Fruit fly (Drosophila melanogaster) whole organism, embryonic: Measurements from ENCODE around the gene CG15155.

Source experiments
- BtbVII ChIP-seq: fragments of 200-800 bp; sonication (Bioruptor generic); optimal IDR thresholded peaks from 3 replicates; lab custom pipeline; 2017; ENCODE audit warnings: missing biosample characterization, mild to moderate bottlenecking, missing genetic modification characterization
- CG10462 ChIP-seq: fragments of 200-800 bp; sonication (Bioruptor generic); optimal IDR thresholded peaks from 2 replicates; lab custom pipeline; 2016; ENCODE audit warnings: missing biosample characterization, missing genetic modification characterization
- CG10565 ChIP-seq: fragments of 200-800 bp; sonication (Bioruptor generic); optimal IDR thresholded peaks from 3 replicates; lab custom pipeline; 2016; ENCODE audit warnings: missing biosample characterization, mild to moderate bottlenecking, missing genetic modification characterization
- CG10979 ChIP-seq: fragments of 200-800 bp; sonication (Bioruptor generic); optimal IDR thresholded peaks from 2 replicates; lab custom pipeline; 2018; ENCODE audit warnings: missing biosample characterization, mild to moderate bottlenecking, missing genetic modification characterization, moderate library complexity
- CG11247 ChIP-seq: fragments of 200-800 bp; sonication (Bioruptor generic); IDR thresholded peaks from 2 replicates; pipeline ENCODE4 v1.3.6; 2022; ENCODE audit warnings: missing biosample characterization, missing genetic modification characterization
- CG11398 ChIP-seq: fragments of 200-800 bp; sonication (Bioruptor generic); optimal IDR thresholded peaks from 2 replicates; lab custom pipeline; 2016; ENCODE audit warnings: missing biosample characterization, missing genetic modification characterization
- CG11723 ChIP-seq: fragments of 200-800 bp; sonication (Bioruptor generic); optimal IDR thresholded peaks from 2 replicates; lab custom pipeline; 2017; ENCODE audit warnings: missing biosample characterization, mild to moderate bottlenecking, missing genetic modification characterization
- CG12155 ChIP-seq: fragments of 200-800 bp; sonication (Bioruptor generic); optimal IDR thresholded peaks from 3 replicates; lab custom pipeline; 2016; ENCODE audit warnings: missing biosample characterization, missing genetic modification characterization
- CG12236 ChIP-seq: fragments of 200-800 bp; sonication (Bioruptor generic); optimal IDR thresholded peaks from 2 replicates; lab custom pipeline; 2016; ENCODE audit warnings: missing biosample characterization, missing genetic modification characterization
- CG13123 ChIP-seq: fragments of 200-800 bp; sonication (Bioruptor generic); optimal IDR thresholded peaks from 2 replicates; lab custom pipeline; 2016; ENCODE audit warnings: missing biosample characterization, missing genetic modification characterization
- CG15479 ChIP-seq: fragments of 200-800 bp; sonication (Bioruptor generic); optimal IDR thresholded peaks from 3 replicates; lab custom pipeline; 2019; ENCODE audit warnings: missing biosample characterization, mild to moderate bottlenecking, missing genetic modification characterization, moderate library complexity
- CG1647 ChIP-seq: fragments of 200-800 bp; sonication (Bioruptor generic); optimal IDR thresholded peaks from 3 replicates; lab custom pipeline; 2016; ENCODE audit warnings: missing biosample characterization, missing genetic modification characterization
- CG16813 ChIP-seq: fragments of 200-800 bp; sonication (Bioruptor generic); IDR thresholded peaks from 3 replicates; pipeline ENCODE4 v1.3.6; 2022; ENCODE audit warnings: missing biosample characterization, missing genetic modification characterization; ENCODE audit not compliant: partially characterized antibody
- CG16815 ChIP-seq: fragments of 200-800 bp; sonication (Bioruptor generic); optimal IDR thresholded peaks from 3 replicates; lab custom pipeline; 2017; ENCODE audit warnings: missing biosample characterization, mild to moderate bottlenecking, missing genetic modification characterization
- CG18619 ChIP-seq: fragments of 200-800 bp; sonication (Bioruptor generic); optimal IDR thresholded peaks from 3 replicates; lab custom pipeline; 2017; ENCODE audit warnings: missing biosample characterization, mild to moderate bottlenecking, missing genetic modification characterization
- CG33213 ChIP-seq: fragments of 200-800 bp; sonication (Bioruptor generic); optimal IDR thresholded peaks from 3 replicates; lab custom pipeline; 2016; ENCODE audit warnings: missing biosample characterization, missing genetic modification characterization
- CG6791 ChIP-seq: fragments of 200-800 bp; sonication (Bioruptor generic); IDR thresholded peaks from 3 replicates; pipeline ENCODE4 v1.3.6; 2022; ENCODE audit warnings: missing biosample characterization, missing genetic modification characterization; ENCODE audit not compliant: partially characterized antibody
- CG6813 ChIP-seq: fragments of 200-800 bp; sonication (Bioruptor generic); optimal IDR thresholded peaks from 2 replicates; lab custom pipeline; 2017; ENCODE audit warnings: missing biosample characterization, missing genetic modification characterization, mild to moderate bottlenecking, moderate library complexity, missing genetic modification reagents
- CG8478 ChIP-seq: fragments of >200 bp; optimal IDR thresholded peaks from 2 replicates; lab custom pipeline; 2018
- CG9727 ChIP-seq: fragments of 200-800 bp; sonication (Bioruptor generic); optimal IDR thresholded peaks from 3 replicates; lab custom pipeline; 2017; ENCODE audit warnings: missing biosample characterization, mild to moderate bottlenecking, missing genetic modification characterization
- Camta ChIP-seq: fragments of 200-800 bp; sonication (Bioruptor generic); optimal IDR thresholded peaks from 2 replicates; lab custom pipeline; 2016; ENCODE audit warnings: missing biosample characterization, missing genetic modification characterization
- Fer2 ChIP-seq: fragments of 200-800 bp; sonication (Bioruptor generic); optimal IDR thresholded peaks from 2 replicates; lab custom pipeline; 2018; ENCODE audit warnings: missing biosample characterization, mild to moderate bottlenecking, missing genetic modification characterization, moderate library complexity
- Gug ChIP-seq: fragments of 200-800 bp; sonication (Bioruptor generic); IDR thresholded peaks from 4 replicates; pipeline ENCODE4 v1.3.6; 2022; ENCODE audit warnings: missing biosample characterization, missing genetic modification characterization
- Jarid2 ChIP-seq: fragments of 200-800 bp; sonication (Bioruptor generic); optimal IDR thresholded peaks from 3 replicates; lab custom pipeline; 2017; ENCODE audit warnings: mild to moderate bottlenecking, missing biosample characterization, missing genetic modification reagents, missing genetic modification characterization
- Mes4 ChIP-seq: fragments of 200-800 bp; sonication (Bioruptor generic); optimal IDR thresholded peaks from 2 replicates; lab custom pipeline; 2016; ENCODE audit warnings: missing biosample characterization, missing genetic modification characterization
- NK7.1 ChIP-seq: fragments of 200-800 bp; sonication (Bioruptor generic); optimal IDR thresholded peaks from 3 replicates; lab custom pipeline; 2016; ENCODE audit warnings: missing biosample characterization, missing genetic modification characterization
- Rfx ChIP-seq: fragments of 200-800 bp; sonication (Bioruptor generic); IDR thresholded peaks from 2 replicates; pipeline ENCODE4 v1.3.6; 2022; ENCODE audit warnings: missing biosample characterization, missing genetic modification characterization
- Sry-β ChIP-seq: fragments of 200-800 bp; sonication (Bioruptor generic); optimal IDR thresholded peaks from 2 replicates; lab custom pipeline; 2018; ENCODE audit warnings: missing biosample characterization, mild to moderate bottlenecking, missing genetic modification characterization, moderate library complexity
- ase ChIP-seq: fragments of 200-800 bp; sonication (Bioruptor generic); IDR thresholded peaks from 3 replicates; pipeline ENCODE4 v1.3.6; 2022; ENCODE audit warnings: missing biosample characterization, missing genetic modification characterization
- chif ChIP-seq, 2 experiments: fragments of 200-800 bp; sonication (Bioruptor generic); optimal IDR thresholded peaks; 3 replicates each; lab custom pipeline; 2016; ENCODE audit warnings: missing biosample characterization in 2 of 2, missing genetic modification characterization in 2 of 2
- corto ChIP-seq: fragments of 200-800 bp; sonication (Bioruptor generic); optimal IDR thresholded peaks from 2 replicates; lab custom pipeline; 2016; ENCODE audit warnings: missing biosample characterization, mild to moderate bottlenecking, missing genetic modification characterization, moderate library complexity
- cwo ChIP-seq: fragments of 200-800 bp; sonication (Bioruptor generic); optimal IDR thresholded peaks from 3 replicates; lab custom pipeline; 2017; ENCODE audit warnings: missing biosample characterization, missing genetic modification characterization, mild to moderate bottlenecking, moderate library complexity, missing genetic modification reagents
- dm ChIP-seq: fragments of 200-800 bp; sonication (Bioruptor generic); optimal IDR thresholded peaks from 3 replicates; lab custom pipeline; 2016; ENCODE audit warnings: missing biosample characterization, missing genetic modification characterization
- eyg ChIP-seq: fragments of 200-800 bp; sonication (Bioruptor generic); optimal IDR thresholded peaks from 3 replicates; lab custom pipeline; 2016; ENCODE audit warnings: missing biosample characterization, missing genetic modification characterization
- fu2 ChIP-seq: fragments of 200-800 bp; sonication (Bioruptor generic); optimal IDR thresholded peaks from 2 replicates; lab custom pipeline; 2016; ENCODE audit warnings: missing biosample characterization, missing genetic modification characterization
- gsb ChIP-seq: fragments of 200-800 bp; sonication (Bioruptor generic); IDR thresholded peaks from 2 replicates; pipeline ENCODE4 v1.3.6; 2022; ENCODE audit warnings: missing biosample characterization, missing genetic modification characterization
- h ChIP-seq: fragments of >200 bp; optimal IDR thresholded peaks from 2 replicates; lab custom pipeline; 2017
- jing ChIP-seq: fragments of 200-800 bp; sonication (Bioruptor generic); optimal IDR thresholded peaks from 2 replicates; lab custom pipeline; 2018; ENCODE audit warnings: missing biosample characterization, mild to moderate bottlenecking, missing genetic modification characterization
- kah ChIP-seq: fragments of 200-800 bp; sonication (Bioruptor generic); optimal IDR thresholded peaks from 2 replicates; lab custom pipeline; 2018; ENCODE audit warnings: missing biosample characterization, mild to moderate bottlenecking, missing genetic modification characterization
- lilli ChIP-seq: fragments of 200-800 bp; sonication (Bioruptor generic); optimal IDR thresholded peaks from 3 replicates; lab custom pipeline; 2016; ENCODE audit warnings: missing biosample characterization, missing genetic modification characterization
- luna ChIP-seq: fragments of 200-800 bp; sonication (Bioruptor generic); optimal IDR thresholded peaks from 2 replicates; lab custom pipeline; 2016; ENCODE audit warnings: missing biosample characterization, missing genetic modification characterization
- mam ChIP-seq: fragments of 200-800 bp; sonication (Bioruptor generic); optimal IDR thresholded peaks from 3 replicates; lab custom pipeline; 2016; ENCODE audit warnings: missing biosample characterization, missing genetic modification characterization
- pita ChIP-seq: fragments of 200-800 bp; sonication (Bioruptor generic); optimal IDR thresholded peaks from 2 replicates; lab custom pipeline; 2017; ENCODE audit warnings: missing biosample characterization, mild to moderate bottlenecking, missing genetic modification characterization
- run ChIP-seq: fragments of 200-800 bp; sonication (Bioruptor generic); optimal IDR thresholded peaks from 3 replicates; lab custom pipeline; 2018; ENCODE audit warnings: missing biosample characterization, mild to moderate bottlenecking, missing genetic modification characterization
- sisA ChIP-seq: fragments of 200-800 bp; sonication (Bioruptor generic); IDR thresholded peaks from 2 replicates; pipeline ENCODE4 v1.3.6; 2022; ENCODE audit warnings: missing biosample characterization, missing genetic modification characterization
- tgo ChIP-seq: fragments of 200-800 bp; sonication (Bioruptor generic); IDR thresholded peaks from 3 replicates; pipeline ENCODE4 v1.3.6; 2022; ENCODE audit warnings: missing biosample characterization, missing genetic modification characterization
- vfl ChIP-seq: fragments of 200-800 bp; sonication (Bioruptor generic); optimal IDR thresholded peaks from 2 replicates; lab custom pipeline; 2016; ENCODE audit warnings: missing biosample characterization, missing genetic modification characterization
- wek ChIP-seq: fragments of 200-800 bp; sonication (Bioruptor generic); optimal IDR thresholded peaks from 3 replicates; lab custom pipeline; 2018; ENCODE audit warnings: missing biosample characterization, mild to moderate bottlenecking, missing genetic modification characterization, moderate library complexity
- zen2 ChIP-seq: fragments of 200-800 bp; sonication (Bioruptor generic); IDR thresholded peaks from 3 replicates; pipeline ENCODE4 v1.3.6; 2022; ENCODE audit warnings: missing biosample characterization, missing genetic modification characterization; ENCODE audit not compliant: partially characterized antibody
- zfh1 ChIP-seq: fragments of 200-800 bp; sonication (Bioruptor generic); IDR thresholded peaks from 3 replicates; pipeline ENCODE4 v1.3.6; 2022; ENCODE audit warnings: missing biosample characterization, missing genetic modification characterization
- zfh2 ChIP-seq: fragments of 200-800 bp; sonication (Bioruptor generic); optimal IDR thresholded peaks from 2 replicates; lab custom pipeline; 2016; ENCODE audit warnings: missing biosample characterization, missing genetic modification characterization

CG15155 gene

dm6 chr2L:18184648-18185243 is 30.1 kb downstream of the CG15155 start, which contains the start of gene Ptp36E (continued):
- TF ChIP-seq Rfx (GFP tag; lab: Robert Waterston, UW) = peak; percentile 62; the same call in 1 of the 2 replicates
- TF ChIP-seq jing (GFP tag; lab: Kevin White, UChicago) = no peak
- TF ChIP-seq Sry-β = no peak
- no peak for TF ChIP-seq CG8478 (lab: Kevin White, UChicago)
- no peak for TF ChIP-seq CG12236 (GFP tag; lab: Kevin White, UChicago)
- peak; percentile 55 for TF ChIP-seq Jarid2 (GFP tag; lab: Kevin White, UChicago)
- no peak for TF ChIP-seq CG16813 (GFP tag; lab: Robert Waterston, UW)
- TF ChIP-seq CG16815 (GFP tag; lab: Kevin White, UChicago) = peak; percentile 67
- peak; percentile 42 for TF ChIP-seq run (tag; lab: Kevin White, UChicago)
- TF ChIP-seq CG18619 (GFP tag; lab: Kevin White, UChicago) = peak; percentile 65
- TF ChIP-seq lilli = peak; percentile 42
- TF ChIP-seq Fer2 = peak; percentile 79
- no peak for TF ChIP-seq dm (GFP tag; lab: Kevin White, UChicago)
- TF ChIP-seq Mes4 (GFP tag; lab: Kevin White, UChicago) = no peak
- peak; percentile 84; the same call in 2 of the 3 replicates for TF ChIP-seq ase
- peak; percentile 90 for TF ChIP-seq BtbVII (GFP tag; lab: Kevin White, UChicago)
- peak; percentile 29 for TF ChIP-seq vfl (GFP tag; lab: Kevin White, UChicago)
- TF ChIP-seq Camta (GFP tag; lab: Kevin White, UChicago) = peak; percentile 34
- TF ChIP-seq CG6791 = no peak
- TF ChIP-seq CG11723 (GFP tag; lab: Kevin White, UChicago) = peak; percentile 36
- TF ChIP-seq NK7.1 (GFP tag; lab: Kevin White, UChicago) = no peak
- peak; percentile 66 for TF ChIP-seq CG12155 (GFP tag; lab: Kevin White, UChicago)
- TF ChIP-seq CG6813 (GFP tag; lab: Kevin White, UChicago) = peak; percentile 85
- no peak for TF ChIP-seq CG13123
- TF ChIP-seq zfh1 = no peak
- peak; percentile 10 for TF ChIP-seq eyg
- TF ChIP-seq CG9727 (GFP tag; lab: Kevin White, UChicago) = peak; percentile 63
- peak; percentile 45 for TF ChIP-seq zfh2 (GFP tag; lab: Kevin White, UChicago)
- TF ChIP-seq CG10565 (GFP tag; lab: Kevin White, UChicago) = no peak
- TF ChIP-seq wek (GFP tag; lab: Kevin White, UChicago) = no peak
- no peak for TF ChIP-seq CG10979 (tag; lab: Kevin White, UChicago)
- peak; percentile 22 to 41 for TF ChIP-seq chif (GFP tag; optimal IDR thresholded peaks at IDR 0.05; lab: Kevin White, UChicago)
- peak; percentile 16 for TF ChIP-seq CG10462 (GFP tag; lab: Kevin White, UChicago)
- TF ChIP-seq CG11247 (GFP tag; lab: Robert Waterston, UW) = peak; percentile 58; the same call in 1 of the 2 replicates
- TF ChIP-seq Gug (GFP tag; lab: Robert Waterston, UW) = peak; percentile 49; the same call in 2 of the 4 replicates
- TF ChIP-seq fu2 (GFP tag; lab: Kevin White, UChicago) = peak; percentile 12
- TF ChIP-seq h (lab: Kevin White, UChicago) = no peak
- TF ChIP-seq corto (GFP tag; lab: Kevin White, UChicago) = no peak
- TF ChIP-seq tgo (GFP tag; lab: Robert Waterston, UW) = peak; percentile 69; the same call in 2 of the 3 replicates
- TF ChIP-seq cwo (GFP tag; lab: Kevin White, UChicago) = peak; percentile 87
- peak; percentile 67 for TF ChIP-seq gsb (GFP tag; lab: Robert Waterston, UW)
- no peak for TF ChIP-seq CG15479
- no peak for TF ChIP-seq CG1647 (GFP tag; lab: Kevin White, UChicago)
- TF ChIP-seq CG11398 (GFP tag; lab: Kevin White, UChicago) = no peak
- TF ChIP-seq kah (GFP tag; lab: Kevin White, UChicago) = peak; percentile 69
- no peak for TF ChIP-seq zen2
- no peak for TF ChIP-seq CG33213 (GFP tag; lab: Kevin White, UChicago)
- TF ChIP-seq mam = peak; percentile 57
- peak; percentile 73 for TF ChIP-seq sisA (GFP tag; lab: Robert Waterston, UW)
- TF ChIP-seq luna = no peak
- TF ChIP-seq pita (GFP tag; lab: Kevin White, UChicago) = no peak
